Worm (Caenorhabditis elegans) whole organism, L4 larva: ENCODE measurements around the gene F57G8.7.

Experiments used
- F10B5.3 ChIP-seq: sonication (generic microtip); optimal IDR thresholded peaks from 2 replicates; lab custom pipeline; 2016; ENCODE audit warnings: mild to moderate bottlenecking, missing genetic modification characterization, missing compliant biosample characterization
- T20F7.1 ChIP-seq: fragments of 200-800 bp; sonication (Bioruptor generic); optimal IDR thresholded peaks from 2 replicates; lab custom pipeline; 2018; ENCODE audit warnings: mild to moderate bottlenecking, missing genetic modification characterization, missing compliant biosample characterization
- T26A8.4 ChIP-seq: fragments of 200-800 bp; sonication (Bioruptor generic); IDR thresholded peaks from 2 replicates; pipeline ENCODE4 v1.3.6; 2022; ENCODE audit warnings: missing genetic modification characterization, missing compliant biosample characterization
- Y105C5A.15 ChIP-seq: fragments of 200-800 bp; sonication (Bioruptor generic); IDR thresholded peaks from 2 replicates; pipeline ENCODE4 v1.3.6; 2022; ENCODE audit warnings: missing genetic modification characterization, missing compliant biosample characterization
- Y5F2A.4 ChIP-seq: fragments of 200-800 bp; sonication (Bioruptor generic); optimal IDR thresholded peaks from 2 replicates; lab custom pipeline; 2018; ENCODE audit warnings: mild to moderate bottlenecking, missing genetic modification characterization, missing compliant biosample characterization
- ZK337.2 ChIP-seq: fragments of 200-800 bp; sonication (Bioruptor generic); IDR thresholded peaks from 2 replicates; pipeline ENCODE4 v1.3.6; 2022; ENCODE audit warnings: missing genetic modification reagents, missing genetic modification characterization, missing compliant biosample characterization
- aha-1 ChIP-seq: fragments of 150-350 bp; peaks from one replicate; lab custom pipeline; 2014; ENCODE audit warnings: missing biosample characterization, missing genetic modification characterization
- aly-2 ChIP-seq: sonication (generic microtip); optimal IDR thresholded peaks from 2 replicates; lab custom pipeline; 2018; ENCODE audit warnings: missing biosample characterization, missing genetic modification characterization
- attf-4 ChIP-seq: sonication (generic microtip); optimal IDR thresholded peaks from 3 replicates; lab custom pipeline; 2017; ENCODE audit warnings: missing biosample characterization, missing genetic modification characterization
- ceh-20 ChIP-seq: fragments of 200-800 bp; sonication (Bioruptor generic); IDR thresholded peaks from 2 replicates; pipeline ENCODE4 v1.3.6; 2022; ENCODE audit warnings: missing genetic modification reagents, missing genetic modification characterization, missing compliant biosample characterization
- ceh-44 ChIP-seq: fragments of 200-800 bp; sonication (Bioruptor generic); IDR thresholded peaks from 2 replicates; pipeline ENCODE4 v1.3.6; 2022; ENCODE audit warnings: missing genetic modification reagents, missing genetic modification characterization, missing compliant biosample characterization
- cey-2 ChIP-seq: sonication (generic microtip); optimal IDR thresholded peaks from 3 replicates; lab custom pipeline; 2017; ENCODE audit warnings: missing genetic modification characterization, mild to moderate bottlenecking, missing compliant biosample characterization, antibody characterized with exemption, borderline replicate concordance; ENCODE audit not compliant: insufficient read depth
- daf-16 ChIP-seq, 3 experiments: sonication (generic microtip); optimal IDR thresholded peaks; 2 replicates each; lab custom pipeline; 2016 to 2017; ENCODE audit warnings: missing genetic modification characterization in 3 of 3, missing genetic modification reagents in 3 of 3, mild to moderate bottlenecking in 2 of 3, missing compliant biosample characterization in 2 of 3, missing biosample characterization in 1 of 3, moderate library complexity in 1 of 3
- daf-19 ChIP-seq: fragments of 200-800 bp; sonication (Bioruptor generic); conservative IDR thresholded peaks from 2 replicates; pipeline ENCODE4 v1.3.6; 2022; ENCODE audit warnings: missing genetic modification characterization, missing compliant biosample characterization
- dmd-6 ChIP-seq: fragments of 200-800 bp; sonication (Bioruptor generic); IDR thresholded peaks from 2 replicates; pipeline ENCODE4 v1.3.6; 2022; ENCODE audit warnings: missing genetic modification reagents, missing genetic modification characterization, missing compliant biosample characterization
- dmd-9 ChIP-seq: fragments of 200-800 bp; sonication (Bioruptor generic); IDR thresholded peaks from 2 replicates; pipeline ENCODE4 v1.3.6; 2022; ENCODE audit warnings: missing genetic modification reagents, missing genetic modification characterization, missing compliant biosample characterization
- gei-8 ChIP-seq: fragments of 200-800 bp; sonication (Bioruptor generic); optimal IDR thresholded peaks from 2 replicates; lab custom pipeline; 2018; ENCODE audit warnings: mild to moderate bottlenecking, missing genetic modification characterization, missing compliant biosample characterization
- hlh-11 ChIP-seq: fragments of 200-800 bp; sonication (Bioruptor generic); optimal IDR thresholded peaks from 2 replicates; lab custom pipeline; 2018; ENCODE audit warnings: mild to moderate bottlenecking, missing genetic modification characterization, missing compliant biosample characterization
- hlh-30 ChIP-seq: sonication (generic microtip); optimal IDR thresholded peaks from 2 replicates; lab custom pipeline; 2017; ENCODE audit warnings: antibody characterized with exemption, mild to moderate bottlenecking, missing genetic modification characterization, missing compliant biosample characterization; ENCODE audit not compliant: insufficient read depth
- lim-7 ChIP-seq: fragments of 200-800 bp; sonication (Bioruptor generic); IDR thresholded peaks from 2 replicates; pipeline ENCODE4 v1.3.6; 2022; ENCODE audit warnings: missing genetic modification characterization, missing compliant biosample characterization
- lin-38 ChIP-seq: fragments of 200-800 bp; sonication (Bioruptor generic); IDR thresholded peaks from 2 replicates; pipeline ENCODE4 v1.3.6; 2022; ENCODE audit warnings: missing genetic modification reagents, missing genetic modification characterization, missing compliant biosample characterization
- madf-9 ChIP-seq: fragments of 200-800 bp; sonication (Bioruptor generic); conservative IDR thresholded peaks from 2 replicates; pipeline ENCODE4 v1.3.6; 2022; ENCODE audit warnings: missing genetic modification reagents, missing genetic modification characterization, missing compliant biosample characterization
- mdl-1 ChIP-seq, 2 experiments: fragments of 150-350 bp in 1 of 2; sonication (generic microtip) in 1 of 2; optimal IDR thresholded peaks; 2 replicates each; lab custom pipeline; 2014 to 2017; ENCODE audit warnings: missing biosample characterization in 2 of 2, missing genetic modification characterization in 2 of 2
- mes-2 ChIP-seq: sonication (generic microtip); optimal IDR thresholded peaks from 2 replicates; lab custom pipeline; 2016; ENCODE audit warnings: missing genotype, mild to moderate bottlenecking, missing genetic modification characterization, missing compliant biosample characterization; ENCODE audit not compliant: poor library complexity, severe bottlenecking
- mxl-2 ChIP-seq: fragments of 200-800 bp; sonication (Bioruptor generic); conservative IDR thresholded peaks from 2 replicates; pipeline ENCODE4 v1.3.6; 2022; ENCODE audit warnings: missing genetic modification reagents, missing genetic modification characterization, missing compliant biosample characterization
- nhr-102 ChIP-seq: sonication (generic microtip); optimal IDR thresholded peaks from 2 replicates; lab custom pipeline; 2016; ENCODE audit warnings: mild to moderate bottlenecking, missing genetic modification characterization, moderate library complexity, missing compliant biosample characterization
- nhr-111 ChIP-seq: fragments of 200-800 bp; sonication (Bioruptor generic); optimal IDR thresholded peaks from 2 replicates; lab custom pipeline; 2018; ENCODE audit warnings: mild to moderate bottlenecking, missing genetic modification characterization, missing compliant biosample characterization
- nhr-237 ChIP-seq: sonication (generic microtip); optimal IDR thresholded peaks from 2 replicates; lab custom pipeline; 2017; ENCODE audit warnings: missing biosample characterization, missing genetic modification characterization
- nhr-28 ChIP-seq: fragments of 150-350 bp; optimal IDR thresholded peaks from 2 replicates; lab custom pipeline; 2014; ENCODE audit warnings: missing biosample characterization, missing genetic modification characterization
- nhr-42 ChIP-seq: fragments of 200-800 bp; sonication (Bioruptor generic); IDR thresholded peaks from 2 replicates; pipeline ENCODE4 v1.3.6; 2022; ENCODE audit warnings: missing genetic modification characterization, missing compliant biosample characterization
- nhr-48 ChIP-seq: sonication (generic microtip); optimal IDR thresholded peaks from 2 replicates; lab custom pipeline; 2016; ENCODE audit warnings: mild to moderate bottlenecking, missing genetic modification characterization, missing compliant biosample characterization
- nhr-6 ChIP-seq: fragments of 150-350 bp; optimal IDR thresholded peaks from 2 replicates; lab custom pipeline; 2014; ENCODE audit warnings: missing biosample characterization, missing genetic modification characterization
- nhr-76 ChIP-seq: fragments of 150-350 bp; optimal IDR thresholded peaks from 2 replicates; lab custom pipeline; 2014; ENCODE audit warnings: missing biosample characterization, missing genetic modification characterization
- nhr-77 ChIP-seq: fragments of 150-350 bp; optimal IDR thresholded peaks from 2 replicates; lab custom pipeline; 2014; ENCODE audit warnings: missing biosample characterization, missing genetic modification characterization
- php-3 ChIP-seq: fragments of 200-800 bp; sonication (Bioruptor generic); IDR thresholded peaks from 2 replicates; pipeline ENCODE4 v1.3.6; 2022; ENCODE audit warnings: missing genetic modification reagents, missing genetic modification characterization, missing compliant biosample characterization
- pqm-1 ChIP-seq: sonication (generic microtip); optimal IDR thresholded peaks from 2 replicates; lab custom pipeline; 2017; ENCODE audit warnings: missing biosample characterization, missing genetic modification characterization
- set-16 ChIP-seq: fragments of 200-800 bp; sonication (Bioruptor generic); IDR thresholded peaks from 2 replicates; pipeline ENCODE4 v1.3.6; 2022; ENCODE audit warnings: missing genetic modification reagents, missing genetic modification characterization, missing compliant biosample characterization
- skn-1 ChIP-seq: fragments of 150-350 bp; optimal IDR thresholded peaks from 2 replicates; lab custom pipeline; 2014; ENCODE audit warnings: missing biosample characterization, missing genetic modification characterization
- snpc-1.2 ChIP-seq: fragments of 200-800 bp; sonication (Bioruptor generic); IDR thresholded peaks from 2 replicates; pipeline ENCODE4 v1.3.6; 2022; ENCODE audit warnings: missing genetic modification reagents, missing genetic modification characterization, missing compliant biosample characterization
- spr-3 ChIP-seq: fragments of 200-800 bp; sonication (Bioruptor generic); optimal IDR thresholded peaks from 2 replicates; lab custom pipeline; 2018; ENCODE audit warnings: mild to moderate bottlenecking, missing genetic modification characterization, missing compliant biosample characterization
- tag-97 ChIP-seq: fragments of 200-800 bp; sonication (Bioruptor generic); IDR thresholded peaks from 2 replicates; pipeline ENCODE4 v1.3.6; 2022; ENCODE audit warnings: missing genetic modification characterization, missing compliant biosample characterization
- tra-1 ChIP-seq: fragments of 200-800 bp; sonication (Bioruptor generic); IDR thresholded peaks from 2 replicates; pipeline ENCODE4 v1.3.6; 2022; ENCODE audit warnings: missing genetic modification reagents, missing genetic modification characterization, missing compliant biosample characterization
- vab-7 ChIP-seq: fragments of 200-800 bp; sonication (Bioruptor generic); IDR thresholded peaks from 2 replicates; pipeline ENCODE4 v1.3.6; 2022; ENCODE audit warnings: missing genetic modification reagents, missing genetic modification characterization, missing compliant biosample characterization

The F57G8.7 gene

ce11 chrV:16342258-16342618 lies 13.3 kb downstream of the F57G8.7 start, which contains the start of gene nhr-193 (continued):
- no peak for TF ChIP-seq daf-16 (GFP tag; optimal IDR thresholded peaks at IDR 0.05; lab: Kevin White, UChicago)
- peak; percentile 39 for TF ChIP-seq daf-16 (tag; optimal IDR thresholded peaks at IDR 0.05; lab: Kevin White, UChicago)
- TF ChIP-seq snpc-1.2 (GFP tag; lab: Robert Waterston, UW): no peak
- no peak for TF ChIP-seq cey-2 (tag; lab: Kevin White, UChicago)
- TF ChIP-seq daf-19 (GFP tag; lab: Robert Waterston, UW): no peak
- TF ChIP-seq lim-7 (GFP tag; lab: Robert Waterston, UW): no peak
- no peak for TF ChIP-seq Y105C5A.15 (GFP tag; lab: Robert Waterston, UW)
- TF ChIP-seq dmd-9 (GFP tag; lab: Robert Waterston, UW): no peak
- TF ChIP-seq php-3: no peak
- TF ChIP-seq dmd-6 (GFP tag; lab: Robert Waterston, UW): peak; percentile 74
- TF ChIP-seq tra-1 (GFP tag; lab: Robert Waterston, UW): no peak
- TF ChIP-seq nhr-6 (tag; lab: Kevin White, UChicago): no peak
- TF ChIP-seq attf-4 (tag; lab: Kevin White, UChicago): no peak
- no peak for TF ChIP-seq nhr-42 (GFP tag; lab: Robert Waterston, UW)
- no peak for TF ChIP-seq mxl-2
- no peak for TF ChIP-seq nhr-111
- no peak for TF ChIP-seq mes-2 (tag; lab: Kevin White, UChicago)
- TF ChIP-seq ceh-44 (GFP tag; lab: Robert Waterston, UW): no peak
- TF ChIP-seq nhr-48 (tag; lab: Kevin White, UChicago): no peak
- TF ChIP-seq nhr-76 (tag; lab: Kevin White, UChicago): no peak
- no peak for TF ChIP-seq aly-2
- TF ChIP-seq hlh-30: peak; percentile 18
- TF ChIP-seq pqm-1 (tag; lab: Kevin White, UChicago): peak; percentile 46
- peak; percentile 63 for TF ChIP-seq hlh-11 (tag; lab: Kevin White, UChicago)
- no peak for TF ChIP-seq nhr-237 (tag; lab: Kevin White, UChicago)

ce11 chrV:16346406-16347108 lies 17.6 kb downstream of the F57G8.7 start, which contains the start of the genes W08G11.5 and W08G11.1:
Gene W08G11.5, minus strand, starts transcription at chrV:16346506.
Gene W08G11.1, plus strand, starts transcription at chrV:16347058.
- TF ChIP-seq aha-1 (tag; lab: Kevin White, UChicago): peak; percentile 33
- TF ChIP-seq nhr-28 (tag; lab: Kevin White, UChicago): no peak

ce11 chrV:16350061-16350460 lies 21.1 kb downstream of the F57G8.7 start:
- peak; percentile 60 for TF ChIP-seq aha-1 (tag; lab: Kevin White, UChicago)
- TF ChIP-seq Y5F2A.4: no peak

- TF ChIP-seq nhr-28 (tag; lab: Kevin White, UChicago) (peak; percentile 72), mes-2 (tag; lab: Kevin White, UChicago) (peak; percentile 32), aha-1 (tag; lab: Kevin White, UChicago) (peak; percentile 95), T26A8.4 (GFP tag; lab: Robert Waterston, UW) (0 out of 2 replicates have a peak, but pooled peaks have one; percentile 13), nhr-102 (tag; lab: Kevin White, UChicago) (peak; percentile 5), ceh-20 (peak; percentile 33; the same call in 1 of the 2 replicates), set-16 (GFP tag; lab: Robert Waterston, UW) (peak; percentile 50), ZK337.2 (no peak), lin-38 (no peak), hlh-30 (peak; percentile 79), snpc-1.2 (GFP tag; lab: Robert Waterston, UW) (no peak), skn-1 (tag; lab: Kevin White, UChicago) (no peak), tag-97 (GFP tag; lab: Robert Waterston, UW) (no peak), mdl-1 (tag; optimal IDR thresholded peaks at IDR 0.05; lab: Kevin White, UChicago) (peak; percentile 9 to 75), nhr-77 (tag; lab: Kevin White, UChicago) (peak; percentile 23), madf-9 (GFP tag; lab: Robert Waterston, UW) (no peak), nhr-48 (tag; lab: Kevin White, UChicago) (peak; percentile 19), spr-3 (GFP tag; lab: Kevin White, UChicago) (no peak), T20F7.1 (no peak), vab-7 (GFP tag; lab: Robert Waterston, UW) (no peak), dmd-6 (GFP tag; lab: Robert Waterston, UW) (peak; percentile 78), F10B5.3 (tag; lab: Kevin White, UChicago) (no peak), gei-8 (GFP tag; lab: Kevin White, UChicago) (no peak)
Measured at ce11 chrV:16350775-16351378, 21.9 kb downstream of the F57G8.7 start.
